Worm (Caenorhabditis elegans) whole organism, L3 larva: Measurements from ENCODE around the gene rgs-11.

ENCODE experiments used
- aly-2 ChIP-seq: fragments of 150-350 bp; optimal IDR thresholded peaks from 2 replicates; lab custom pipeline; 2014; ENCODE audit warnings: missing biosample characterization, missing genetic modification characterization
- ceh-82 ChIP-seq: fragments of 150-350 bp; optimal IDR thresholded peaks from 2 replicates; lab custom pipeline; 2014; ENCODE audit warnings: missing biosample characterization, missing genetic modification characterization
- elt-3 ChIP-seq, 3 experiments: fragments of 150-350 bp in 1 of 3; sonication (generic microtip) in 2 of 3; optimal IDR thresholded peaks; 2 replicates in 2 of 3; 4 replicates in 1 of 3; lab custom pipeline; 2014 to 2017; ENCODE audit warnings: missing biosample characterization in 3 of 3, missing genetic modification characterization in 3 of 3
- jun-1 ChIP-seq: fragments of 150-350 bp; optimal IDR thresholded peaks from 2 replicates; lab custom pipeline; 2014; ENCODE audit warnings: missing biosample characterization, missing genetic modification reagents, missing genetic modification characterization
- nfya-1 ChIP-seq: sonication (generic microtip); optimal IDR thresholded peaks from 2 replicates; lab custom pipeline; 2017; ENCODE audit warnings: missing genetic modification characterization, mild to moderate bottlenecking, missing compliant biosample characterization, antibody characterized with exemption, moderate library complexity; ENCODE audit not compliant: insufficient read depth
- nhr-237 ChIP-seq: fragments of 150-350 bp; optimal IDR thresholded peaks from 2 replicates; lab custom pipeline; 2014; ENCODE audit warnings: missing biosample characterization, missing genetic modification characterization
- nhr-25 ChIP-seq: sonication (generic microtip); optimal IDR thresholded peaks from 2 replicates; lab custom pipeline; 2017; ENCODE audit warnings: missing biosample characterization, missing genetic modification characterization
- nhr-43 ChIP-seq: sonication (generic microtip); optimal IDR thresholded peaks from 2 replicates; lab custom pipeline; 2016; ENCODE audit warnings: mild to moderate bottlenecking, missing genetic modification characterization, missing compliant biosample characterization; ENCODE audit not compliant: poor library complexity, severe bottlenecking
- nhr-76 ChIP-seq: fragments of 150-350 bp; sonication (generic microtip); optimal IDR thresholded peaks from 5 replicates; lab custom pipeline; 2014; ENCODE audit warnings: missing biosample characterization, missing genetic modification characterization
- pqm-1 ChIP-seq: fragments of 150-350 bp; optimal IDR thresholded peaks from 2 replicates; lab custom pipeline; 2017; ENCODE audit warnings: missing biosample characterization, missing genetic modification characterization, inconsistent platforms
- snpc-4 ChIP-seq: fragments of 150-350 bp; optimal IDR thresholded peaks from 2 replicates; lab custom pipeline; 2014; ENCODE audit warnings: missing biosample characterization, missing genetic modification characterization

DNA sequence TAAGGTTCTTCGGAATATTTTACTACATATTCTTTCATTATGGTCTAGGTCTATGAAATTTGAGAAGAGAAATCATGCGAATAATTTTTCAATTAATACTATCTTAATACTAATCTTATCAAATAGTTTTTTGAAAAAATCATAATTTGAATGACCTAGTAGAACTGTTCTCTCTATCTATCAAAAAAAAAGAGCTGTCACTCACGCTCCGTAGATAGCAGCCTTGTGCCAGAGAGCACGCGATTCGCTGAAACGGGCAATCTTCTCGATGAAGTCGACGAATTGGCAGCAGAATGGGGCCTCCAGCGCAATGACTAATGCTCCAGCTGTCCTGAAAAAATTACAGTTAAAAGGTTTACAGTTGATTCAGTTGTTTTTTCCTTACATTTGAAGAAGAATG lies 5.3 kb downstream of the rgs-11 start:
- TF ChIP-seq aly-2 (tag; lab: Kevin White, UChicago) (no peak), ceh-82 (no peak), nhr-25 (tag; lab: Kevin White, UChicago) (no peak), jun-1 (tag; lab: Kevin White, UChicago) (no peak), snpc-4 (tag; lab: Kevin White, UChicago) (no peak), nfya-1 (no peak), pqm-1 (tag; lab: Kevin White, UChicago) (no peak), elt-3 (tag; optimal IDR thresholded peaks at IDR 0.05; lab: Kevin White, UChicago) (no peak), nhr-237 (no peak), nhr-43 (no peak), nhr-76 (tag; lab: Kevin White, UChicago) (no peak)
